Fruit fly (Drosophila melanogaster) whole organism, pupa: ENCODE measurements around the gene Sidpn.

Experiments
- CG12605 ChIP-seq: fragments of 200-800 bp; sonication (Bioruptor generic); IDR thresholded peaks from 2 replicates; pipeline ENCODE4 v1.3.6; 2022; ENCODE audit warnings: missing biosample characterization, missing genetic modification characterization
- CG14655 ChIP-seq: fragments of 200-800 bp; sonication (Bioruptor generic); optimal IDR thresholded peaks from 3 replicates; lab custom pipeline; 2017; ENCODE audit warnings: mild to moderate bottlenecking, missing biosample characterization, missing genetic modification reagents, missing genetic modification characterization
- CG15710 ChIP-seq: fragments of 200-800 bp; sonication (Bioruptor generic); optimal IDR thresholded peaks from 2 replicates; lab custom pipeline; 2018; ENCODE audit warnings: missing biosample characterization, mild to moderate bottlenecking, missing genetic modification characterization, moderate library complexity
- CG17806 ChIP-seq: fragments of 200-800 bp; sonication (Bioruptor generic); optimal IDR thresholded peaks from 2 replicates; lab custom pipeline; 2018; ENCODE audit warnings: missing biosample characterization, mild to moderate bottlenecking, missing genetic modification characterization, moderate library complexity
- EcR ChIP-seq: fragments of 200-800 bp; sonication (Bioruptor generic); optimal IDR thresholded peaks from 3 replicates; lab custom pipeline; 2019; ENCODE audit warnings: missing biosample characterization, missing genetic modification characterization, mild to moderate bottlenecking, moderate library complexity, missing genetic modification reagents
- Pif1A ChIP-seq: fragments of 200-800 bp; sonication (Bioruptor generic); optimal IDR thresholded peaks from 3 replicates; lab custom pipeline; 2016; ENCODE audit warnings: missing biosample characterization, missing genetic modification characterization
- Pif1B ChIP-seq: fragments of 200-800 bp; sonication (Bioruptor generic); optimal IDR thresholded peaks from 3 replicates; lab custom pipeline; 2016; ENCODE audit warnings: missing biosample characterization, missing genetic modification characterization
- Snoo ChIP-seq: fragments of 200-800 bp; sonication (Bioruptor generic); optimal IDR thresholded peaks from 3 replicates; lab custom pipeline; 2017; ENCODE audit warnings: missing biosample characterization, mild to moderate bottlenecking, missing genetic modification characterization, inconsistent platforms
- gl ChIP-seq: fragments of 200-800 bp; sonication (Bioruptor generic); optimal IDR thresholded peaks from 2 replicates; lab custom pipeline; 2018; ENCODE audit warnings: missing biosample characterization, mild to moderate bottlenecking, missing genetic modification characterization

- TF ChIP-seq Snoo (no peak), gl (no peak), CG15710 (no peak), CG14655 (no peak), CG12605 (GFP tag; lab: Robert Waterston, UW) (no peak), EcR (GFP tag; lab: Kevin White, UChicago) (no peak), Pif1A (GFP tag; lab: Kevin White, UChicago) (no peak), CG17806 (tag; lab: Kevin White, UChicago) (no peak), Pif1B (GFP tag; lab: Kevin White, UChicago) (no peak)
Measured at dm6 chr2L:19018266-19018665, 9.2 kb upstream of the Sidpn start.
